Fruit fly (Drosophila melanogaster): ENCODE data around the gene CG9922.
A peak's percentile ranks its signal among the peaks of the same experiment; 100 is the strongest.

The CG9922 gene

DNA sequence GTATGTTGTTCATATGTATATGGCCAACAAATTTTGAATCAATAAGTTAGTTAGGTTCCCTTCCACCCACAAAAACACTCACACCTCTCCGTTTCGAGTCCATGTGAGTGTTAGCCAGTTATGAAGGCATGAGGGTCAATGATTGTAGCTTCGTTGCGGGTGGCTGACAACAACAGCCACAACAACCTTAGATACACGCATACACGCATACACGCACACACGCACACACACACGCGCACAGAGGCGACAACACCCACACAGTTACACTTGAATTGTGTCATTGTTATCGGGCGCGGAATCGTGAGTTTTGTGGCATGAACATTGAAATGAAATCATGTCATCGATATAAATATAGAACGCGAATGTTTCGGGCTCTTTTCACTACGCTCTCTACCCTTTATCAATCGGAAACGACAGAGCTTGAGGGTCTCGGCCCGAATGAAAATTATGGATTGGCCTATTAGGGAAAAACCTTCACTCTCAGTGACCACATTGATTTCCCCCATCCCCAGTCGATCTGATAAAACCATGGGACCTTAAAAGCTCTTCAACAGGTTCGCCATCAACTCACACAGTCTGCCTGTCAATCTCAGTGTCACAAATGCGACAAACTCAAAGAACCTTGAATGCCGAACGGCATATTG, 16.7 kb downstream of the CG9922 start:
- TF ChIP-seq D (optimal IDR thresholded peaks at IDR 0.05) (no peak), D (GFP tag; optimal IDR thresholded peaks at IDR 0.05) (no peak), Adf1 (GFP tag; IDR thresholded peaks at IDR 0.05) (peak; percentile 64; the same call in 1 of the 2 replicates), Hr39 (optimal IDR thresholded peaks at IDR 0.05) (peak; percentile 97), dmrt99B (tag; optimal IDR thresholded peaks at IDR 0.05) (peak; percentile 5), Hmx (GFP tag; optimal IDR thresholded peaks at IDR 0.05) (no peak), Kr (GFP tag; optimal IDR thresholded peaks at IDR 0.05) (no peak), CG12659 (GFP tag; optimal IDR thresholded peaks at IDR 0.05) (peak; percentile 7), danr (GFP tag; IDR thresholded peaks at IDR 0.05) (no peak), dm (GFP tag; optimal IDR thresholded peaks at IDR 0.05) (no peak), CG4820 (GFP tag; optimal IDR thresholded peaks at IDR 0.05) (peak; percentile 1), CG34224 (GFP tag; IDR thresholded peaks at IDR 0.05; ENCODE audit: partially characterized antibody) (0 out of 3 replicates have a peak, but pooled peaks have one; percentile 10), Awh (GFP tag; IDR thresholded peaks at IDR 0.05) (0 out of 2 replicates have a peak, but pooled peaks have one; percentile 36), Deaf1 (tag; optimal IDR thresholded peaks at IDR 0.05) (peak; percentile 49), exex (tag; optimal IDR thresholded peaks at IDR 0.05) (peak; percentile 57), Nf-YA (GFP tag; IDR thresholded peaks at IDR 0.05) (no peak), CG15514 (GFP tag; optimal IDR thresholded peaks at IDR 0.05) (peak; percentile 11), Atf3 (GFP tag; optimal IDR thresholded peaks at IDR 0.05) (peak; percentile 21), onecut (GFP tag; IDR thresholded peaks at IDR 0.05) (0 out of 2 replicates have a peak, but pooled peaks have one; percentile 8), CG4360 (GFP tag; IDR thresholded peaks at IDR 0.05) (peak; percentile 41; the same call in 1 of the 2 replicates), CG34422 (GFP tag; IDR thresholded peaks at IDR 0.05) (no peak; the same call in 2 of the 3 replicates), grn (GFP tag; optimal IDR thresholded peaks at IDR 0.05) (peak; percentile 87), Nf-YC (tag; optimal IDR thresholded peaks at IDR 0.05) (peak; percentile 20), sr (GFP tag; IDR thresholded peaks at IDR 0.05) (peak; percentile 64; the same call in 2 of the 3 replicates), CG6854 (GFP tag; optimal IDR thresholded peaks at IDR 0.05) (peak; percentile 7), sna (GFP tag; IDR thresholded peaks at IDR 0.05; ENCODE audit: partially characterized antibody) (no peak), CG32767 (GFP tag; IDR thresholded peaks at IDR 0.05) (0 out of 2 replicates have a peak, but pooled peaks have one; percentile 39), dysf (GFP tag; IDR thresholded peaks at IDR 0.05) (no peak), CG7786 (GFP tag; optimal IDR thresholded peaks at IDR 0.05) (no peak), pfk (GFP tag; optimal IDR thresholded peaks at IDR 0.05) (peak; percentile 2), CG6765 (GFP tag; optimal IDR thresholded peaks at IDR 0.05) (peak; percentile 20), stwl (tag; optimal IDR thresholded peaks at IDR 0.05) (no peak), mirr (GFP tag; optimal IDR thresholded peaks at IDR 0.05) (peak; percentile 93), E2f2 (GFP tag; IDR thresholded peaks at IDR 0.05) (peak; percentile 20; the same call in 1 of the 2 replicates), lab (GFP tag; optimal IDR thresholded peaks at IDR 0.05) (peak; percentile 66), CG4424 (GFP tag; optimal IDR thresholded peaks at IDR 0.05) (no peak), zfh1 (GFP tag; IDR thresholded peaks at IDR 0.05) (0 out of 3 replicates have a peak, but pooled peaks have one; percentile 27), CG13894 (tag; optimal IDR thresholded peaks at IDR 0.05) (peak; percentile 12), CG10543 (GFP tag; optimal IDR thresholded peaks at IDR 0.05) (peak; percentile 78), Bgb (GFP tag; IDR thresholded peaks at IDR 0.05; ENCODE audit: partially characterized antibody) (peak; percentile 7; the same call in 1 of the 2 replicates), br (optimal IDR thresholded peaks at IDR 0.05) (no peak), CG17912 (GFP tag; optimal IDR thresholded peaks at IDR 0.05) (peak; percentile 39), sob (GFP tag; IDR thresholded peaks at IDR 0.05) (0 out of 2 replicates have a peak, but pooled peaks have one; percentile 11), Jarid2 (GFP tag; optimal IDR thresholded peaks at IDR 0.05) (no peak), CG12769 (tag; optimal IDR thresholded peaks at IDR 0.05) (peak; percentile 69), Med (GFP tag) (peak; percentile 76), Hmr (GFP tag; optimal IDR thresholded peaks at IDR 0.05) (peak; percentile 28), ftz-f1 (GFP tag; optimal IDR thresholded peaks at IDR 0.05) (peak; percentile 67), CG6689 (GFP tag; IDR thresholded peaks at IDR 0.05) (no peak), CG1024 (GFP tag; IDR thresholded peaks at IDR 0.05) (no peak)
